Worm (Caenorhabditis elegans) whole organism, mixed stage, embryonic: ENCODE measurements around the gene mboa-4.
A peak's percentile ranks its signal among the peaks of the same experiment; 100 is the strongest.

Source experiments
- ceh-39 ChIP-seq: fragments of 150-350 bp; optimal IDR thresholded peaks from 2 replicates; lab custom pipeline; 2014; ENCODE audit warnings: missing biosample characterization, missing genetic modification characterization
- ceh-43 ChIP-seq: fragments of 200-800 bp; sonication (Bioruptor generic); optimal IDR thresholded peaks from 2 replicates; lab custom pipeline; 2018; ENCODE audit warnings: mild to moderate bottlenecking, missing genetic modification characterization, moderate library complexity, missing compliant biosample characterization
- nhr-12 ChIP-seq: fragments of 150-350 bp; optimal IDR thresholded peaks from 2 replicates; lab custom pipeline; 2014; ENCODE audit warnings: missing biosample characterization, missing genetic modification characterization
- nhr-237 ChIP-seq: fragments of 150-350 bp; optimal IDR thresholded peaks from 2 replicates; lab custom pipeline; 2014; ENCODE audit warnings: missing biosample characterization, missing genetic modification characterization
- unc-39 ChIP-seq: fragments of 150-350 bp; optimal IDR thresholded peaks from 2 replicates; lab custom pipeline; 2014; ENCODE audit warnings: missing biosample characterization, missing genetic modification characterization
- unc-62 ChIP-seq: fragments of 150-350 bp; optimal IDR thresholded peaks from 2 replicates; lab custom pipeline; 2014; ENCODE audit warnings: missing biosample characterization, missing genetic modification reagents, missing genetic modification characterization

DNA sequence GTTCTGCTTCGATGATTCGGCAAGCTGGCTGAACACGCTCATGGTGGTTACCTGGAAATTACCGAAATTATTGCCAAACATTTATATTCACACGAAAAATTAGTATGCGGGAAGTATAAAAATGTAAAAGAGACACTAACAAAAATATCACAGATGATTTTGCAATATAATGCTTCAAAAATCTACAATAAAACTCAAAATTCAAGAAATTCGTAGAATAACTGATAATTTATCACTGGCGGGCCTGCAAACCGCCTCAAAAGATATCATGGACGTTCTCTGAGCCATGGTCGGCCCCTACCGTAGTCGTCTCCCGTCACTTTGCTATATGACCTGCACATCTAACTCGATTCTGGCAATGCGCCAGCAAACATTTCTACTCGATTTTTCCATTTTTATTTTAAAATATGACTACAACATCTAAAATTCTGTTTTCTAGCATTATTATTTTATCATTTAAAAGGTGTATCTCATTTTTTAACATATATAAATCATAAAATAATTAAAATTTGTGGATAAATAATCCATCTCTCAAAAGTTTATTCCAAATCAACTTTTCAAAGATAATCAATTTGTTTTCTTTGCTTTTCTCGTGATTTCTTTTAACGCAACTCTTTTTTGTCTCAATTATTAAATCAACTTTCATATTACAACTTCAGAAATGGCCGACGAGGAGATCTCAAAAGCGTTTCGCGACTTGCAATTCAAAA, 10.2 kb downstream of the mboa-4 start, which contains the start of the genes F01G4.6 and pfd-1:
- TF ChIP-seq nhr-237 (tag; lab: Kevin White, UChicago), result peak; percentile 88
- peak; percentile 29 for TF ChIP-seq ceh-39 (tag; lab: Kevin White, UChicago)
- TF ChIP-seq unc-39 (tag; lab: Kevin White, UChicago), result no peak
- no peak for TF ChIP-seq ceh-43 (GFP tag; lab: Kevin White, UChicago)
- TF ChIP-seq nhr-12, result no peak
- TF ChIP-seq unc-62 (GFP tag; lab: Kevin White, UChicago), result peak; percentile 58
